Worm (Caenorhabditis elegans) whole organism, L3 larva: ENCODE data around the gene octr-1.

Source experiments
- R02D3.7 ChIP-seq: fragments of 150-350 bp; optimal IDR thresholded peaks from 2 replicates; lab custom pipeline; 2014; ENCODE audit warnings: missing biosample characterization, missing genetic modification characterization
- ZK546.5 ChIP-seq: sonication (generic microtip); optimal IDR thresholded peaks from 2 replicates; lab custom pipeline; 2017; ENCODE audit warnings: missing biosample characterization, missing genetic modification characterization
- ceh-16 ChIP-seq: sonication (generic microtip); optimal IDR thresholded peaks from 2 replicates; lab custom pipeline; 2017; ENCODE audit warnings: missing biosample characterization, missing genetic modification characterization
- ceh-28 ChIP-seq: fragments of 150-350 bp; optimal IDR thresholded peaks from 2 replicates; lab custom pipeline; 2014; ENCODE audit warnings: missing biosample characterization, missing genetic modification reagents, missing genetic modification characterization
- ceh-82 ChIP-seq: fragments of 150-350 bp; optimal IDR thresholded peaks from 2 replicates; lab custom pipeline; 2014; ENCODE audit warnings: missing biosample characterization, missing genetic modification characterization
- ceh-9 ChIP-seq: sonication (generic microtip); optimal IDR thresholded peaks from 2 replicates; lab custom pipeline; 2018; ENCODE audit warnings: missing biosample characterization, missing genetic modification characterization
- daf-12 ChIP-seq: fragments of 150-350 bp; optimal IDR thresholded peaks from 2 replicates; lab custom pipeline; 2014; ENCODE audit warnings: missing biosample characterization, missing genetic modification reagents, missing genetic modification characterization
- egl-27 ChIP-seq: sonication (generic microtip); optimal IDR thresholded peaks from 4 replicates; lab custom pipeline; 2017; ENCODE audit warnings: missing biosample characterization, missing genetic modification reagents, missing genetic modification characterization
- egl-5 ChIP-seq: fragments of 150-350 bp; optimal IDR thresholded peaks from 2 replicates; lab custom pipeline; 2017; ENCODE audit warnings: missing biosample characterization, missing genetic modification reagents, missing genetic modification characterization, inconsistent platforms
- elt-1 ChIP-seq: fragments of 150-350 bp; optimal IDR thresholded peaks from 2 replicates; lab custom pipeline; 2014; ENCODE audit warnings: missing biosample characterization, missing genetic modification characterization
- elt-2 ChIP-seq: sonication (generic microtip); optimal IDR thresholded peaks from 2 replicates; lab custom pipeline; 2016; ENCODE audit warnings: missing genetic modification reagents, mild to moderate bottlenecking, missing genetic modification characterization, missing compliant biosample characterization
- elt-3 ChIP-seq, 3 experiments: fragments of 150-350 bp in 1 of 3; sonication (generic microtip) in 2 of 3; optimal IDR thresholded peaks; 2 replicates in 2 of 3; 4 replicates in 1 of 3; lab custom pipeline; 2014 to 2017; ENCODE audit warnings: missing biosample characterization in 3 of 3, missing genetic modification characterization in 3 of 3
- eor-1 ChIP-seq, 2 experiments: fragments of 150-350 bp; optimal IDR thresholded peaks; 2 replicates each; lab custom pipeline; 2014 to 2018; ENCODE audit warnings: missing biosample characterization in 2 of 2, missing genetic modification characterization in 2 of 2
- fkh-10 ChIP-seq: sonication (generic microtip); optimal IDR thresholded peaks from 2 replicates; lab custom pipeline; 2017; ENCODE audit warnings: missing biosample characterization, missing genetic modification reagents, missing genetic modification characterization
- fkh-2 ChIP-seq: fragments of 150-350 bp; optimal IDR thresholded peaks from 2 replicates; lab custom pipeline; 2014; ENCODE audit warnings: missing biosample characterization, missing genetic modification reagents, missing genetic modification characterization
- fos-1 ChIP-seq: fragments of 150-350 bp; optimal IDR thresholded peaks from 2 replicates; lab custom pipeline; 2014; ENCODE audit warnings: missing biosample characterization, missing genetic modification characterization
- hmg-11 ChIP-seq: sonication (generic microtip); optimal IDR thresholded peaks from 2 replicates; lab custom pipeline; 2016; ENCODE audit warnings: missing genetic modification characterization, missing compliant biosample characterization
- lin-15B ChIP-seq: fragments of 150-350 bp; optimal IDR thresholded peaks from 2 replicates; lab custom pipeline; 2014; ENCODE audit warnings: missing biosample characterization, missing genetic modification characterization
- lin-39 ChIP-seq: fragments of 150-350 bp; optimal IDR thresholded peaks from 2 replicates; lab custom pipeline; 2018; ENCODE audit warnings: missing biosample characterization, missing genetic modification reagents, missing genetic modification characterization
- lsy-12 ChIP-seq: sonication (generic microtip); optimal IDR thresholded peaks from 2 replicates; lab custom pipeline; 2016; ENCODE audit warnings: mild to moderate bottlenecking, missing genetic modification characterization, missing compliant biosample characterization
- mdl-1 ChIP-seq: fragments of 150-350 bp; optimal IDR thresholded peaks from 2 replicates; lab custom pipeline; 2014; ENCODE audit warnings: missing biosample characterization, missing genetic modification characterization
- mml-1 ChIP-seq: fragments of 150-350 bp; sonication (generic microtip); optimal IDR thresholded peaks from 3 replicates; lab custom pipeline; 2014; ENCODE audit warnings: missing biosample characterization, missing genetic modification characterization
- nfya-1 ChIP-seq: sonication (generic microtip); optimal IDR thresholded peaks from 2 replicates; lab custom pipeline; 2017; ENCODE audit warnings: missing genetic modification characterization, mild to moderate bottlenecking, missing compliant biosample characterization, antibody characterized with exemption, moderate library complexity; ENCODE audit not compliant: insufficient read depth
- nhr-11 ChIP-seq: fragments of 150-350 bp; optimal IDR thresholded peaks from 2 replicates; lab custom pipeline; 2014; ENCODE audit warnings: missing biosample characterization, missing genetic modification characterization
- nhr-12 ChIP-seq: fragments of 150-350 bp; optimal IDR thresholded peaks from 2 replicates; lab custom pipeline; 2014; ENCODE audit warnings: missing biosample characterization, missing genetic modification characterization
- nhr-25 ChIP-seq: sonication (generic microtip); optimal IDR thresholded peaks from 2 replicates; lab custom pipeline; 2017; ENCODE audit warnings: missing biosample characterization, missing genetic modification characterization
- nhr-28 ChIP-seq: fragments of 150-350 bp; optimal IDR thresholded peaks from 2 replicates; lab custom pipeline; 2014; ENCODE audit warnings: missing biosample characterization, missing genetic modification characterization
- nhr-43 ChIP-seq: sonication (generic microtip); optimal IDR thresholded peaks from 2 replicates; lab custom pipeline; 2016; ENCODE audit warnings: mild to moderate bottlenecking, missing genetic modification characterization, missing compliant biosample characterization; ENCODE audit not compliant: poor library complexity, severe bottlenecking
- nhr-67 ChIP-seq: fragments of 150-350 bp; optimal IDR thresholded peaks from 2 replicates; lab custom pipeline; 2014; ENCODE audit warnings: missing biosample characterization, missing genetic modification characterization
- nhr-76 ChIP-seq: fragments of 150-350 bp; sonication (generic microtip); optimal IDR thresholded peaks from 5 replicates; lab custom pipeline; 2014; ENCODE audit warnings: missing biosample characterization, missing genetic modification characterization
- nhr-77 ChIP-seq: fragments of 150-350 bp; optimal IDR thresholded peaks from 2 replicates; lab custom pipeline; 2014; ENCODE audit warnings: missing biosample characterization, missing genetic modification characterization
- pha-4 ChIP-seq: fragments of 150-350 bp; optimal IDR thresholded peaks from 2 replicates; lab custom pipeline; 2014; ENCODE audit warnings: missing biosample characterization, missing genetic modification reagents, missing genetic modification characterization
- pqm-1 ChIP-seq: fragments of 150-350 bp; optimal IDR thresholded peaks from 2 replicates; lab custom pipeline; 2017; ENCODE audit warnings: missing biosample characterization, missing genetic modification characterization, inconsistent platforms
- sea-2 ChIP-seq: fragments of 150-350 bp; sonication (generic microtip); optimal IDR thresholded peaks from 4 replicates; lab custom pipeline; 2014; ENCODE audit warnings: missing biosample characterization, missing genetic modification reagents, missing genetic modification characterization
- skn-1 ChIP-seq: fragments of 150-350 bp; optimal IDR thresholded peaks from 2 replicates; lab custom pipeline; 2014; ENCODE audit warnings: missing biosample characterization, missing genetic modification characterization
- snpc-4 ChIP-seq: fragments of 150-350 bp; optimal IDR thresholded peaks from 2 replicates; lab custom pipeline; 2014; ENCODE audit warnings: missing biosample characterization, missing genetic modification characterization
- tbx-2 ChIP-seq: sonication (generic microtip); optimal IDR thresholded peaks from 2 replicates; lab custom pipeline; 2016; ENCODE audit warnings: mild to moderate bottlenecking, missing genetic modification characterization, missing compliant biosample characterization
- unc-39 ChIP-seq: sonication (generic microtip); optimal IDR thresholded peaks from 4 replicates; lab custom pipeline; 2017; ENCODE audit warnings: missing biosample characterization, missing genetic modification characterization
- unc-62 ChIP-seq: fragments of 150-350 bp; sonication (generic microtip); optimal IDR thresholded peaks from 4 replicates; lab custom pipeline; 2014; ENCODE audit warnings: missing biosample characterization, missing genetic modification reagents, missing genetic modification characterization
- ztf-11 ChIP-seq: fragments of 150-350 bp; optimal IDR thresholded peaks from 2 replicates; lab custom pipeline; 2014; ENCODE audit warnings: missing biosample characterization, missing genetic modification characterization
- ztf-4 ChIP-seq: fragments of 150-350 bp; optimal IDR thresholded peaks from 2 replicates; lab custom pipeline; 2014; ENCODE audit warnings: missing biosample characterization, missing genetic modification characterization

Gene octr-1

DNA sequence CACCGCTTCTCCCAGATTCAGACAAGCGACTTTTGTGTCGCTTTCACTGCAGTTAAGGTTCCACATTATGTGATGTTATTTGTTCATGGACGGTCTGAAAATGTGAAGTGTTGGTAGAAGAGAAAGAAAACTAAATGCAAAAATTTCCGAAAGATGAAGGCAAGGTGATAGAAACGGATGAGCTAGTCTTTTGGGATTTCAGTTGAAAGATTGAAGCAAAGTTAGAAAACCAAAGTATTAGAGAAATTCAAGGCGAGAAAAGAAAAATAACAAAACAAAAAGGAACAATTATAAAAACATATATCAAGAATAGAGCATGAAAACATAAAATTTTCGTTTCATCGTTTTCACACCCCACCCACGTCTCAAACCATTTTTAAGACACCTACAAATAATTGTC, at the start of gene octr-1:
Gene octr-1, minus strand, starts transcription at position 101 of the 400 bp plus-strand sequence.
- no peak for TF ChIP-seq mdl-1 (tag; lab: Kevin White, UChicago)
- TF ChIP-seq unc-62 = no peak
- TF ChIP-seq elt-3 (tag; optimal IDR thresholded peaks at IDR 0.05; lab: Kevin White, UChicago) = no peak
- TF ChIP-seq elt-1 (tag; lab: Kevin White, UChicago) = no peak
- no peak for TF ChIP-seq ceh-16 (tag; lab: Kevin White, UChicago)
- TF ChIP-seq nhr-67 (tag; lab: Kevin White, UChicago) = no peak
- no peak for TF ChIP-seq fkh-2

DNA sequence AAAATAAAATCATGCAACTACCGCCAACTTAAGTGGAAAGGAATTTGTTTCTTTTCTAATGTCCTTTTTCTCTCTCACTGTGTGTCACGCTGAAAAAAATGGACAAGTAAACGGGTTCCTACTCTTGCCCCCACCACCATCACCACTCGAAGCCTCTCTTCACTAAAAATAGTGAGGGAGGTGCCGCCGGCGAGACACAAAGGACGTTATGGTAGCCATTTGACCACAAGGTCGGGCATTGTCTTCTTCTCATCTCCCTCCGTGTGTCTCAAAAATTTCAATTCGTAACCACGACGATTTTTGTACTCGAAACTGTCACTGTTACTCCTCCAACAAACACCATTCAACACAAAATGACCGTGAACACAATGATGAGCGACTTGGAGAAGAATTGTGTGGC, 48.6 kb upstream of the octr-1 start, which contains the start of gene T22B7.22:
Gene T22B7.22, plus strand, starts transcription at position 354 of the 400 bp plus-strand sequence.
- TF ChIP-seq nhr-76 (tag; lab: Kevin White, UChicago) = no peak
- TF ChIP-seq nhr-25 (tag; lab: Kevin White, UChicago) = peak; percentile 83
- TF ChIP-seq pqm-1 (tag; lab: Kevin White, UChicago) = no peak
- TF ChIP-seq elt-3 (tag; optimal IDR thresholded peaks at IDR 0.05; lab: Kevin White, UChicago) = no peak
- TF ChIP-seq ZK546.5 (tag; lab: Kevin White, UChicago) = no peak
- TF ChIP-seq pha-4 = no peak
- peak; percentile 28 for TF ChIP-seq nhr-43
- TF ChIP-seq nhr-12 (tag; lab: Kevin White, UChicago) = no peak
- no peak for TF ChIP-seq fkh-2
- TF ChIP-seq, all 47 proteins: peak for 2

DNA sequence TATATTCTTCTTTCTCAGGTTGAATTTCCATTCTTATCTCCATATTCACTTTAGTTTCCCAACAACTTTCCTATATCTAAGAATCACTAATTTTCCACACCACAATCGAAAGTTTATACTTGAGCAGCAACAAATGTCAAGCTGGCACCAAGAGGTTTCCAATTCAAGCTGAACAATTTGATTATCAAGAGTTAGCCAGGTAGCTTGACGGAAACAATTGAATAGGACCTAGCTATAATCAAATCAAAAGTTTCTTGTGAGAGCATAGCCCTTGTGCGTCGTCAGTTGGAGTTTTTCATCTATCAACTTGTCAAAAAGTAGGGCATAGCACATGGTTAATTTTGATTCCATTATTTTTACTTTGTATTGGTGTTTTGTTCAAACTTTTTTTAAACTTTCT, 44.5 kb upstream of the octr-1 start:
- no peak for TF ChIP-seq sea-2 (GFP tag; lab: Kevin White, UChicago)
- TF ChIP-seq nhr-43 = no peak
- TF ChIP-seq fkh-2 = no peak
- no peak for TF ChIP-seq nhr-76 (tag; lab: Kevin White, UChicago)
- no peak for TF ChIP-seq fos-1
- no peak for TF ChIP-seq mdl-1 (tag; lab: Kevin White, UChicago)
- TF ChIP-seq lsy-12 (tag; lab: Kevin White, UChicago) = no peak

DNA sequence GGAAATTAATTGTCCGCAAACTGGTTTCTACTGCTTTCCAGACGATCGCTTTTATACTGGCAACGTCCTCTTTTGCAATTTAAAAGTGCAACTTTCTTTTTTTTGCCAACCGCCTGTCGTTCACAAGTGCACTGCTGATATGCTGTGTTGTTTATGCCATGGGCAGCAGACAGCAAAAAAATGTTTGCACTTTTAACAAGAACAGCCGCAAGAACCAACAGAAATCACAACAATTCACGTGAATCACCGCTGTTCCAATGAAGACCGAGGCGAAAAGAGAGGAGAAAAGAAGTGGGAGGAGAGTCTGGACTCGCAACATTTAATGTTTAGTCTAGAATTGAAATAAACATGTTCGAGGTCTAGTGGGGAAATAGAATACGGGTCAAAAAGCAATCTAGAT, 42.8 kb upstream of the octr-1 start, which contains the start of gene T22B7.7:
Gene T22B7.7, minus strand, starts transcription at position 262 of the 400 bp plus-strand sequence.
- TF ChIP-seq nhr-77 (no peak), pqm-1 (tag; lab: Kevin White, UChicago) (peak; percentile 33), eor-1 (tag; optimal IDR thresholded peaks at IDR 0.05; lab: Kevin White, UChicago) (no peak), egl-27 (tag; lab: Kevin White, UChicago) (no peak), hmg-11 (no peak), fkh-2 (no peak), elt-2 (tag; lab: Kevin White, UChicago) (peak; percentile 18), fkh-10 (GFP tag; lab: Kevin White, UChicago) (no peak), ceh-9 (tag; lab: Kevin White, UChicago) (no peak), ztf-4 (no peak), fos-1 (no peak), mdl-1 (tag; lab: Kevin White, UChicago) (no peak), pha-4 (peak; percentile 52), egl-5 (tag; lab: Kevin White, UChicago) (peak; percentile 14), sea-2 (GFP tag; lab: Kevin White, UChicago) (no peak), snpc-4 (no peak), lin-15B (no peak), ceh-16 (tag; lab: Kevin White, UChicago) (no peak), nhr-28 (tag; lab: Kevin White, UChicago) (no peak), nhr-25 (tag; lab: Kevin White, UChicago) (peak; percentile 50), ceh-28 (tag; lab: Kevin White, UChicago) (no peak), R02D3.7 (no peak), unc-62 (no peak), nfya-1 (tag; lab: Kevin White, UChicago) (peak; percentile 56), daf-12 (tag; lab: Kevin White, UChicago) (peak; percentile 40), lin-39 (no peak), unc-39 (no peak), nhr-76 (tag; lab: Kevin White, UChicago) (no peak), nhr-67 (tag; lab: Kevin White, UChicago) (no peak), ztf-11 (tag; lab: Kevin White, UChicago) (no peak), mml-1 (no peak), nhr-11 (tag; lab: Kevin White, UChicago) (no peak), ceh-82 (tag; lab: Kevin White, UChicago) (no peak), lsy-12 (tag; lab: Kevin White, UChicago) (no peak), tbx-2 (tag; lab: Kevin White, UChicago) (no peak), skn-1 (tag; lab: Kevin White, UChicago) (no peak)
